Fruit fly (Drosophila melanogaster): ENCODE data around the gene CG44774.
A peak's percentile ranks its signal among the peaks of the same experiment; 100 is the strongest.

Gene CG44774

dm6 chrX:4938986-4939385 lies 1.1 kb upstream of the CG44774 start, which contains the start of gene Ptp4E (continued):
- TF ChIP-seq CG10543 (GFP tag; optimal IDR thresholded peaks at IDR 0.05) (peak; percentile 25), ewg (GFP tag; optimal IDR thresholded peaks at IDR 0.05) (no peak), sc (optimal IDR thresholded peaks at IDR 0.05) (no peak), sc (GFP tag; optimal IDR thresholded peaks at IDR 0.05) (no peak), gcm (GFP tag; optimal IDR thresholded peaks at IDR 0.05) (no peak), BEAF-32 (GFP tag; optimal IDR thresholded peaks at IDR 0.05) (peak; percentile 32), zen (tag; optimal IDR thresholded peaks at IDR 0.05) (no peak), CG15011 (GFP tag; optimal IDR thresholded peaks at IDR 0.05) (no peak), CG1603 (tag; optimal IDR thresholded peaks at IDR 0.05) (no peak), jigr1 (GFP tag; IDR thresholded peaks at IDR 0.05) (no peak), pzg (GFP tag; optimal IDR thresholded peaks at IDR 0.05) (peak; percentile 44), so (GFP tag; IDR thresholded peaks at IDR 0.05) (no peak), Oli (tag; optimal IDR thresholded peaks at IDR 0.05) (no peak), CG10274 (GFP tag; optimal IDR thresholded peaks at IDR 0.05) (no peak), Doc3 (GFP tag; IDR thresholded peaks at IDR 0.05; ENCODE audit: partially characterized antibody) (no peak), Xrp1 (GFP tag; IDR thresholded peaks at IDR 0.05) (no peak), Ada2b (GFP tag; IDR thresholded peaks at IDR 0.05) (no peak), crol (GFP tag; IDR thresholded peaks at IDR 0.05) (no peak), sd (tag; optimal IDR thresholded peaks at IDR 0.05) (no peak), CG10654 (GFP tag; optimal IDR thresholded peaks at IDR 0.05) (no peak), NK7.1 (GFP tag; optimal IDR thresholded peaks at IDR 0.05) (no peak), salm (tag; optimal IDR thresholded peaks at IDR 0.05) (no peak), CG10462 (GFP tag; optimal IDR thresholded peaks at IDR 0.05) (no peak), CG2875 (GFP tag; optimal IDR thresholded peaks at IDR 0.05) (no peak)

- TF ChIP-seq chn (GFP tag; optimal IDR thresholded peaks at IDR 0.05) (no peak), jigr1 (GFP tag; IDR thresholded peaks at IDR 0.05) (no peak), knrl (GFP tag; IDR thresholded peaks at IDR 0.05; ENCODE audit: partially characterized antibody) (no peak), CG3407 (GFP tag; optimal IDR thresholded peaks at IDR 0.05) (no peak), usp (GFP tag; optimal IDR thresholded peaks at IDR 0.05) (no peak), Drgx (GFP tag; IDR thresholded peaks at IDR 0.05) (no peak), gsb (GFP tag; IDR thresholded peaks at IDR 0.05) (no peak), Hr51 (GFP tag; optimal IDR thresholded peaks at IDR 0.05) (peak in 1 of 2 experiments; percentile 15), Bdp1 (GFP tag; optimal IDR thresholded peaks at IDR 0.05) (no peak), CG17385 (GFP tag; optimal IDR thresholded peaks at IDR 0.05) (peak; percentile 60), CG15479 (GFP tag; optimal IDR thresholded peaks at IDR 0.05) (no peak), CG31224 (GFP tag; IDR thresholded peaks at IDR 0.05) (no peak), CG33213 (GFP tag; optimal IDR thresholded peaks at IDR 0.05) (no peak), cad (GFP tag; optimal IDR thresholded peaks at IDR 0.05) (no peak), Xrp1 (GFP tag; IDR thresholded peaks at IDR 0.05) (no peak), Atf6 (GFP tag; IDR thresholded peaks at IDR 0.05) (no peak), CG15011 (GFP tag; optimal IDR thresholded peaks at IDR 0.05) (no peak), cas (GFP tag; IDR thresholded peaks at IDR 0.05) (no peak), CG34422 (GFP tag; IDR thresholded peaks at IDR 0.05) (peak; percentile 24; the same call in 1 of the 3 replicates), TFAM (GFP tag; optimal IDR thresholded peaks at IDR 0.05) (no peak), Hr39 (optimal IDR thresholded peaks at IDR 0.05) (no peak), kay (GFP tag; optimal IDR thresholded peaks at IDR 0.05) (no peak), Gsc (GFP tag; IDR thresholded peaks at IDR 0.05) (no peak), Dp (GFP tag; optimal IDR thresholded peaks at IDR 0.05) (no peak), dimm (GFP tag; IDR thresholded peaks at IDR 0.05) (no peak), insv (GFP tag; optimal IDR thresholded peaks at IDR 0.05) (peak in 1 of 2 experiments; percentile 58), kni (GFP tag; optimal IDR thresholded peaks at IDR 0.05) (peak; percentile 35), run (tag; optimal IDR thresholded peaks at IDR 0.05) (no peak), CG6175 (GFP tag; IDR thresholded peaks at IDR 0.05) (no peak), Ada2b (GFP tag; IDR thresholded peaks at IDR 0.05) (no peak)
Observed at dm6 chrX:4937222-4938071, 458 bp downstream of the CG44774 start.
